Worm (Caenorhabditis elegans) whole organism, mixed stage, embryonic: Measurements from ENCODE around the gene B0280.7.

Experiments
- ceh-39 ChIP-seq: fragments of 150-350 bp; optimal IDR thresholded peaks from 2 replicates; lab custom pipeline; 2014; ENCODE audit warnings: missing biosample characterization, missing genetic modification characterization
- drap-1 ChIP-seq: fragments of 200-800 bp; sonication (Bioruptor generic); optimal IDR thresholded peaks from 3 replicates; lab custom pipeline; 2018; ENCODE audit warnings: mild to moderate bottlenecking, missing genetic modification characterization, missing compliant biosample characterization
- lsy-2 ChIP-seq: fragments of 150-350 bp; optimal IDR thresholded peaks from 2 replicates; lab custom pipeline; 2014; ENCODE audit warnings: missing biosample characterization, missing genetic modification characterization
- mls-2 ChIP-seq: sonication (generic microtip); optimal IDR thresholded peaks from 2 replicates; lab custom pipeline; 2016; ENCODE audit warnings: mild to moderate bottlenecking, missing genetic modification characterization, moderate library complexity, missing compliant biosample characterization
- pha-4 ChIP-seq: fragments of 150-350 bp; optimal IDR thresholded peaks from 2 replicates; lab custom pipeline; 2018; ENCODE audit warnings: missing biosample characterization, missing genetic modification reagents, missing genetic modification characterization
- sem-2 ChIP-seq: fragments of 200-800 bp; sonication (Bioruptor generic); optimal IDR thresholded peaks from 2 replicates; lab custom pipeline; 2018; ENCODE audit warnings: mild to moderate bottlenecking, missing genetic modification characterization, missing compliant biosample characterization
- snpc-4 ChIP-seq: fragments of 150-350 bp; optimal IDR thresholded peaks from 2 replicates; lab custom pipeline; 2014; ENCODE audit warnings: missing biosample characterization, missing genetic modification characterization
- sptf-1 ChIP-seq: sonication (generic microtip); optimal IDR thresholded peaks from 2 replicates; lab custom pipeline; 2017; ENCODE audit warnings: mild to moderate bottlenecking, missing genetic modification characterization, moderate library complexity, missing compliant biosample characterization
- tbx-8 ChIP-seq: fragments of 200-800 bp; sonication (Bioruptor generic); optimal IDR thresholded peaks from 2 replicates; lab custom pipeline; 2018; ENCODE audit warnings: mild to moderate bottlenecking, missing genetic modification characterization, moderate library complexity, missing compliant biosample characterization
- unc-120 ChIP-seq: sonication (generic microtip); optimal IDR thresholded peaks from 2 replicates; lab custom pipeline; 2017; ENCODE audit warnings: missing genetic modification characterization, missing compliant biosample characterization; ENCODE audit not compliant: poor library complexity, severe bottlenecking
- unc-62 ChIP-seq: fragments of 150-350 bp; optimal IDR thresholded peaks from 2 replicates; lab custom pipeline; 2014; ENCODE audit warnings: missing biosample characterization, missing genetic modification reagents, missing genetic modification characterization
- zip-8 ChIP-seq: fragments of 150-350 bp; optimal IDR thresholded peaks from 2 replicates; lab custom pipeline; 2014; ENCODE audit warnings: missing biosample characterization, missing genetic modification characterization

DNA sequence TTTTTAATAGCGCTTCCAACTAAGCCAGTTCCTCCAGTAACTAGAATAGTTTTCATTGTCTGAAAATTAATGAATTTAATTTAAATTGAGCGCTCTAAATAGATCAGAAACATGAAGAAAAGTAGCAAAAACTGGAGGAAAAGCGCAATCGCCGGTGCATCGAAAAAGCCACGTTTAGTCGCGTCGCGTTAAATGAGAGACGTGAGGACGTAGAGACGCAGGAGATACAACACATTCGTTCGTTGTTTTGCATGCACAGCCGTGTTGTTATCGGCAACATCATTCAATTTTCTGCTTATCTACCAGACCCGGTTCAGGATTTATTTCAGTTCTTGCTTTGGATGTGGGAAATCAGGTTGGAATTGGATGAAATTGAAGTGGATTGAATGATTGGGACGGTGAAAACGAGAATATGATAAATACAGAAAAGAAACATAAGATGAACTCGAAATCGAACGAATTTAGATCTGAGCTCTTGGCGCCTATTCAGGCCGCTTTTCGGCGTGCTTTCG, 44.3 kb downstream of the B0280.7 start, which contains the start of gene ger-1:
- no peak for TF ChIP-seq lsy-2
- TF ChIP-seq unc-62 (GFP tag; lab: Kevin White, UChicago): no peak
- no peak for TF ChIP-seq pha-4 (tag; lab: Kevin White, UChicago)
- no peak for TF ChIP-seq sem-2 (GFP tag; lab: Kevin White, UChicago)
- TF ChIP-seq sptf-1: no peak
- TF ChIP-seq tbx-8 (GFP tag; lab: Kevin White, UChicago): no peak
- TF ChIP-seq mls-2: no peak
- TF ChIP-seq drap-1 (GFP tag; lab: Kevin White, UChicago): no peak
- TF ChIP-seq snpc-4 (tag; lab: Kevin White, UChicago): no peak
- TF ChIP-seq unc-120 (tag; lab: Kevin White, UChicago): no peak
- TF ChIP-seq ceh-39 (tag; lab: Kevin White, UChicago): no peak
- no peak for TF ChIP-seq zip-8 (tag; lab: Kevin White, UChicago)
